Worm (Caenorhabditis elegans) whole organism, L4 larva: ENCODE measurements around the gene jmjd-1.1.

Source experiments
- dmd-8 ChIP-seq: fragments of 200-800 bp; sonication (Bioruptor generic); IDR thresholded peaks from 2 replicates; pipeline ENCODE4 v1.3.6; 2022; ENCODE audit warnings: missing genetic modification characterization, missing compliant biosample characterization
- mdt-29 ChIP-seq: fragments of 200-800 bp; sonication (Bioruptor generic); IDR thresholded peaks from 2 replicates; pipeline ENCODE4 v1.3.6; 2022; ENCODE audit warnings: missing genetic modification reagents, missing genetic modification characterization, missing compliant biosample characterization
- nhr-77 ChIP-seq: fragments of 150-350 bp; optimal IDR thresholded peaks from 2 replicates; lab custom pipeline; 2014; ENCODE audit warnings: missing biosample characterization, missing genetic modification characterization
- unc-62 ChIP-seq, 3 experiments: fragments of 150-350 bp in 1 of 3; sonication (generic microtip); optimal IDR thresholded peaks in 2 of 3; peaks in 1 of 3; 1 replicate in 1 of 3; 2 replicates in 2 of 3; lab custom pipeline; 2014 to 2017; ENCODE audit warnings: missing biosample characterization in 3 of 3, missing genetic modification characterization in 3 of 3, missing genetic modification reagents in 3 of 3, missing genotype in 1 of 3
- zfp-3 ChIP-seq: fragments of 200-800 bp; sonication (Bioruptor generic); conservative IDR thresholded peaks from 2 replicates; pipeline ENCODE4 v1.3.6; 2022; ENCODE audit warnings: missing genetic modification reagents, missing genetic modification characterization, missing compliant biosample characterization
- ztf-11 ChIP-seq: fragments of 150-350 bp; optimal IDR thresholded peaks from 2 replicates; lab custom pipeline; 2014; ENCODE audit warnings: missing biosample characterization, missing genetic modification characterization

ce11 chrII:11845954-11846353 lies 39.6 kb downstream of the jmjd-1.1 start:
- TF ChIP-seq nhr-77 (tag; lab: Kevin White, UChicago) (no peak), dmd-8 (no peak), mdt-29 (GFP tag; lab: Robert Waterston, UW) (no peak), ztf-11 (tag; lab: Kevin White, UChicago) (no peak), unc-62 (GFP tag; optimal IDR thresholded peaks at IDR 0.05 in 1 of 2; lab: Kevin White, UChicago) (no peak), unc-62 (tag; optimal IDR thresholded peaks at IDR 0.05; lab: Kevin White, UChicago) (no peak), zfp-3 (GFP tag; lab: Robert Waterston, UW) (no peak)
